Fruit fly (Drosophila melanogaster) S2 (cell line): ENCODE data around the gene Atf3.

ENCODE experiments used
- CG8478 ChIP-seq: fragments of >200 bp; optimal IDR thresholded peaks from 2 replicates; lab custom pipeline; 2018
- CTCF ChIP-seq, 2 experiments: fragments of >200 bp; optimal IDR thresholded peaks; 2 replicates each; lab custom pipeline; 2018

DNA sequence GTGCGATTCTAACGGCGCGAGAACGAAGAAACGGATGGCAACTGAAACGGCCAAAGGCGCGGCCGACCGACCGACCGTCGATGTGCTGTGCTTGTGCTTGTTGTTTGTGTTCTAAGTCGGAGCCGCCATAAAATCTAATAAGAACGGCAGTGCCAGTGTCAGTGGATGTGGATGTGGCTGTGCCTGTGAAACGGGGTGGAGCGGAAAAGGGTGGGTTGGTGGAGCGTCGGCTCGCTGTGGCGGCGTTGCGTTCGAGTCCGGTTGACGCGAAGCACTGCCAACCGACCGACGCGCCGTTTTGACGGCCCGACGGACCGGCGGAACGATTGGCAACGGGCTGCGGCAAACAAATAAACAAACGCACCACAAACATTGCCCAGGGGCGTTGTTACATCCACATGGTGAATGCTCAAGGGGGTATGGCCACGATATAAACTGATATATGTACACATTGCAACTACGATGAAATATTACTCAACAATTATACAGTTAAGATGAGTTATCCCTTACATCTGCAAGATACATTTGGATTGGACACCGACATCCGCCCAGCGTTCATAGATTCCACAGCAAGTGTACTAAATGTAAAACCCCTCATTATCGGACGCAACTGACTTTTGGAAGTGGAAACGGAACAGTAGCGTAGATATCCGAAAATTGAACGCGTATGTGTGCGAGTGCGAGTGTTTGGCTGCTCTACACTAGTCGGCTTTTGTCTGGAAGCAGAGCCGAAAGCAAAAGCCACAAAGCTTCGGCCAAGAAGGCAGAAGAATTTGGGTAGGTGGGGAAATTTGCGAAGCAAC is at the start of gene Atf3:
- TF ChIP-seq CG8478 (lab: Kevin White, UChicago) (no peak), CTCF (optimal IDR thresholded peaks at IDR 0.05; lab: Kevin White, UChicago) (no peak)
